Fruit fly (Drosophila melanogaster) whole organism, wandering third instar larva: ENCODE data around the gene CG3529.
A peak's percentile ranks its signal among the peaks of the same experiment; 100 is the strongest.

Source experiments
- Abd-B ChIP-seq: fragments of >200 bp; optimal IDR thresholded peaks from 2 replicates; lab custom pipeline; 2017; ENCODE audit warnings: missing biosample characterization, missing genetic modification characterization
- CG32264 ChIP-seq: fragments of 200-800 bp; sonication (Bioruptor generic); optimal IDR thresholded peaks from 2 replicates; lab custom pipeline; 2016; ENCODE audit warnings: missing biosample characterization, missing genetic modification characterization
- CG9705 ChIP-seq: fragments of 200-800 bp; sonication (Bioruptor generic); optimal IDR thresholded peaks from 2 replicates; lab custom pipeline; 2018; ENCODE audit warnings: missing biosample characterization, mild to moderate bottlenecking, missing genetic modification characterization
- CrebA ChIP-seq: fragments of 200-800 bp; sonication (Bioruptor generic); optimal IDR thresholded peaks from 2 replicates; lab custom pipeline; 2016; ENCODE audit warnings: missing biosample characterization, mild to moderate bottlenecking, missing genetic modification characterization, borderline replicate concordance
- Dfd ChIP-seq: fragments of >200 bp; optimal IDR thresholded peaks from 2 replicates; lab custom pipeline; 2017; ENCODE audit warnings: missing biosample characterization, missing genetic modification characterization
- Dif ChIP-seq: fragments of 200-275, 200-300 bp; sonication (Bioruptor generic); optimal IDR thresholded peaks from 2 replicates; lab custom pipeline; 2018; ENCODE audit warnings: missing biosample characterization, missing genetic modification characterization; ENCODE audit not compliant: partially characterized antibody
- GATAd ChIP-seq: sonication (Bioruptor generic); optimal IDR thresholded peaks from 2 replicates; lab custom pipeline; 2016; ENCODE audit warnings: missing biosample characterization, missing genetic modification characterization
- HLH106 ChIP-seq: fragments of 200-800 bp; optimal IDR thresholded peaks from 3 replicates; lab custom pipeline; 2019; ENCODE audit warnings: missing biosample characterization, mild to moderate bottlenecking, missing genetic modification characterization, moderate library complexity
- Hnf4 ChIP-seq: fragments of 200-800 bp; sonication (Bioruptor generic); optimal IDR thresholded peaks from 2 replicates; lab custom pipeline; 2016; ENCODE audit warnings: missing biosample characterization, mild to moderate bottlenecking, missing genetic modification characterization
- Hr78 ChIP-seq: fragments of >200 bp; optimal IDR thresholded peaks from 2 replicates; lab custom pipeline; 2017; ENCODE audit warnings: missing biosample characterization, missing genetic modification characterization
- Hr83 ChIP-seq: fragments of 200-300 bp; sonication (Bioruptor generic); optimal IDR thresholded peaks from 2 replicates; lab custom pipeline; 2016; ENCODE audit warnings: missing biosample characterization, mild to moderate bottlenecking, missing genetic modification characterization, moderate library complexity; ENCODE audit not compliant: poor library complexity, severe bottlenecking
- Jra ChIP-seq: sonication (Bioruptor generic); optimal IDR thresholded peaks from 2 replicates; lab custom pipeline; 2016; ENCODE audit warnings: missing biosample characterization, missing genetic modification characterization
- Mio ChIP-seq: sonication (Bioruptor generic); optimal IDR thresholded peaks from 2 replicates; lab custom pipeline; 2016; ENCODE audit warnings: missing biosample characterization, missing genetic modification characterization
- Myc ChIP-seq: fragments of >200 bp; optimal IDR thresholded peaks from 2 replicates; lab custom pipeline; 2017
- N ChIP-seq: fragments of >200 bp; optimal IDR thresholded peaks from 2 replicates; lab custom pipeline; 2018; ENCODE audit warnings: missing biosample characterization, missing external identifiers, missing genetic modification characterization
- OdsH ChIP-seq: fragments of 200-800 bp; sonication (Bioruptor generic); optimal IDR thresholded peaks from 2 replicates; lab custom pipeline; 2016; ENCODE audit warnings: missing biosample characterization, mild to moderate bottlenecking, missing genetic modification characterization
- Rel ChIP-seq, 2 experiments: fragments of 200-800 bp; sonication (Bioruptor generic) in 1 of 2; optimal IDR thresholded peaks; 2 replicates in 1 of 2; 3 replicates in 1 of 2; lab custom pipeline; 2016 to 2019; ENCODE audit warnings: mild to moderate bottlenecking in 2 of 2, missing biosample characterization in 2 of 2, missing genetic modification characterization in 2 of 2, moderate library complexity in 1 of 2
- Sp1 ChIP-seq: fragments of 200-800 bp; sonication (Bioruptor generic); optimal IDR thresholded peaks from 3 replicates; lab custom pipeline; 2019; ENCODE audit warnings: missing biosample characterization, mild to moderate bottlenecking, missing genetic modification characterization, moderate library complexity
- Vsx2 ChIP-seq: fragments of 200-300, 225-300 bp; sonication (Bioruptor generic); optimal IDR thresholded peaks from 2 replicates; lab custom pipeline; 2018; ENCODE audit warnings: missing biosample characterization, missing genetic modification characterization; ENCODE audit not compliant: partially characterized antibody
- br ChIP-seq: fragments of 200-800 bp; sonication (Bioruptor generic); optimal IDR thresholded peaks from 2 replicates; lab custom pipeline; 2016; ENCODE audit warnings: missing biosample characterization, missing genetic modification characterization
- brk ChIP-seq: fragments of 200-800 bp; sonication (Bioruptor generic); optimal IDR thresholded peaks from 2 replicates; lab custom pipeline; 2016; ENCODE audit warnings: missing biosample characterization, mild to moderate bottlenecking, missing genetic modification characterization
- dl ChIP-seq, 2 experiments: fragments of 175-275, 200-275 bp in 1 of 2; fragments of 200-275 bp in 1 of 2; sonication (Bioruptor generic); optimal IDR thresholded peaks; lab custom pipeline; 2018; ENCODE audit warnings: mild to moderate bottlenecking in 2 of 2, missing biosample characterization in 2 of 2, missing genetic modification characterization in 2 of 2, moderate library complexity in 2 of 2; ENCODE audit not compliant: partially characterized antibody in 2 of 2, insufficient read depth in 1 of 2
- dmrt93B ChIP-seq: fragments of 200-800 bp; sonication (Bioruptor generic); optimal IDR thresholded peaks from 2 replicates; lab custom pipeline; 2018; ENCODE audit warnings: missing biosample characterization, mild to moderate bottlenecking, missing genetic modification characterization
- dsf ChIP-seq: sonication (Bioruptor generic); optimal IDR thresholded peaks from 2 replicates; lab custom pipeline; 2016; ENCODE audit warnings: missing biosample characterization, missing genetic modification characterization, borderline replicate concordance
- ey ChIP-seq: fragments of 200-800 bp; sonication (Bioruptor generic); optimal IDR thresholded peaks from 2 replicates; lab custom pipeline; 2016; ENCODE audit warnings: missing biosample characterization, missing genetic modification characterization
- foxo ChIP-seq, 2 experiments: fragments of 200-800 bp; sonication (Bioruptor generic); optimal IDR thresholded peaks; 2 replicates in 1 of 2; 3 replicates in 1 of 2; lab custom pipeline; 2016 to 2017; ENCODE audit warnings: missing biosample characterization in 2 of 2, missing genetic modification characterization in 2 of 2
- fru ChIP-seq: fragments of 200-800 bp; sonication (Bioruptor generic); optimal IDR thresholded peaks from 3 replicates; lab custom pipeline; 2016; ENCODE audit warnings: missing biosample characterization, mild to moderate bottlenecking, missing genetic modification characterization
- h ChIP-seq: fragments of 200-800 bp; sonication (Bioruptor generic); optimal IDR thresholded peaks from 3 replicates; lab custom pipeline; 2016; ENCODE audit warnings: missing biosample characterization, mild to moderate bottlenecking, missing genetic modification characterization
- jim ChIP-seq: fragments of 175-275, 200-325 bp; sonication (Bioruptor generic); optimal IDR thresholded peaks from 2 replicates; lab custom pipeline; 2016; ENCODE audit warnings: missing biosample characterization, mild to moderate bottlenecking, missing genetic modification characterization
- lola ChIP-seq: fragments of >200 bp; optimal IDR thresholded peaks from 2 replicates; lab custom pipeline; 2017; ENCODE audit warnings: missing biosample characterization, missing genetic modification characterization
- pan ChIP-seq: fragments of >200 bp; optimal IDR thresholded peaks from 2 replicates; lab custom pipeline; 2017
- psq ChIP-seq: fragments of 200-800 bp; sonication (Bioruptor generic); optimal IDR thresholded peaks from 3 replicates; lab custom pipeline; 2017; ENCODE audit warnings: missing biosample characterization, mild to moderate bottlenecking, missing genetic modification characterization, moderate library complexity
- rgr ChIP-seq: fragments of 200-800 bp; sonication (Bioruptor generic); optimal IDR thresholded peaks from 3 replicates; lab custom pipeline; 2016; ENCODE audit warnings: missing biosample characterization, mild to moderate bottlenecking, missing genetic modification characterization
- sage ChIP-seq: fragments of 200-800 bp; sonication (Bioruptor generic); optimal IDR thresholded peaks from 2 replicates; lab custom pipeline; 2016; ENCODE audit warnings: missing biosample characterization, mild to moderate bottlenecking, missing genetic modification characterization
- sv ChIP-seq: fragments of 200-800 bp; sonication (Bioruptor generic); optimal IDR thresholded peaks from 3 replicates; lab custom pipeline; 2016; ENCODE audit warnings: missing biosample characterization, missing genetic modification characterization
- tai ChIP-seq: sonication (Bioruptor generic); optimal IDR thresholded peaks from 2 replicates; lab custom pipeline; 2016; ENCODE audit warnings: missing biosample characterization, missing genetic modification characterization
- usp ChIP-seq: fragments of >200 bp; optimal IDR thresholded peaks from 2 replicates; lab custom pipeline; 2017; ENCODE audit warnings: missing biosample characterization, missing genetic modification characterization
- woc ChIP-seq: sonication (Bioruptor generic); optimal IDR thresholded peaks from 2 replicates; lab custom pipeline; 2016; ENCODE audit warnings: missing biosample characterization, mild to moderate bottlenecking, missing genetic modification characterization

The CG3529 gene

dm6 chr3L:9452422-9452821 is 5.8 kb downstream of the CG3529 start:
- TF ChIP-seq sage (GFP tag; lab: Kevin White, UChicago) (no peak), h (GFP tag; lab: Kevin White, UChicago) (peak; percentile 17)

- TF ChIP-seq usp (GFP tag; lab: Kevin White, UChicago): no peak
- peak; percentile 26 for TF ChIP-seq Sp1 (GFP tag; lab: Kevin White, UChicago)
- peak; percentile 7 for TF ChIP-seq rgr
- peak; percentile 9 for TF ChIP-seq Myc (lab: Kevin White, UChicago)
- peak; percentile 2 for TF ChIP-seq HLH106
- no peak for TF ChIP-seq CrebA
- no peak for TF ChIP-seq OdsH
- TF ChIP-seq Rel (GFP tag; optimal IDR thresholded peaks at IDR 0.05; lab: Kevin White, UChicago): no peak
- peak; percentile 90 for TF ChIP-seq Rel (tag; optimal IDR thresholded peaks at IDR 0.05; lab: Kevin White, UChicago)
- TF ChIP-seq foxo (GFP tag; optimal IDR thresholded peaks at IDR 0.05; lab: Kevin White, UChicago): peak in 1 of 2 experiments; percentile 3
These were observed 9.2 kb downstream of the CG3529 start, which contains the start of the genes phol and CG3552 for dm6 chr3L:9455819-9456388. Gene phol (minus strand): TSS chr3L:9456281. Gene CG3552 (plus strand): TSS chr3L:9456318.

- TF ChIP-seq CG9705 (no peak), ey (GFP tag; lab: Kevin White, UChicago) (no peak), h (GFP tag; lab: Kevin White, UChicago) (no peak)
- TF ChIP-seq, all 38 proteins: peak for 0
These were observed 9.7 kb downstream of the CG3529 start for dm6 chr3L:9456389-9456788.

- TF ChIP-seq ey (GFP tag; lab: Kevin White, UChicago): peak; percentile 99
- TF ChIP-seq CrebA: no peak
- TF ChIP-seq OdsH: peak; percentile 99
- peak; percentile 98 for TF ChIP-seq sage (GFP tag; lab: Kevin White, UChicago)
- peak; percentile 99 for TF ChIP-seq woc
- TF ChIP-seq br (GFP tag; lab: Kevin White, UChicago): peak; percentile 99
- TF ChIP-seq h (GFP tag; lab: Kevin White, UChicago): peak; percentile 99
- peak; percentile 99 for TF ChIP-seq Hr83 (GFP tag; lab: Kevin White, UChicago)
- peak; percentile 96 for TF ChIP-seq dsf
- peak; percentile 99 for TF ChIP-seq dmrt93B (GFP tag; lab: Kevin White, UChicago)
- peak; percentile 95 for TF ChIP-seq Rel (GFP tag; optimal IDR thresholded peaks at IDR 0.05; lab: Kevin White, UChicago)
- peak; percentile 89 for TF ChIP-seq Rel (tag; optimal IDR thresholded peaks at IDR 0.05; lab: Kevin White, UChicago)
- peak; percentile 99 to 100 for TF ChIP-seq foxo (GFP tag; optimal IDR thresholded peaks at IDR 0.05; lab: Kevin White, UChicago)
- TF ChIP-seq Dif: no peak
- no peak for TF ChIP-seq pan (lab: Kevin White, UChicago)
- TF ChIP-seq sv (GFP tag; lab: Kevin White, UChicago): peak; percentile 98
- no peak for TF ChIP-seq Hr78
- peak; percentile 98 for TF ChIP-seq Jra (GFP tag; lab: Kevin White, UChicago)
- TF ChIP-seq Abd-B (GFP tag; lab: Kevin White, UChicago): no peak
- TF ChIP-seq Mio (GFP tag; lab: Kevin White, UChicago): peak; percentile 97
- TF ChIP-seq Sp1 (GFP tag; lab: Kevin White, UChicago): peak; percentile 100
- no peak for TF ChIP-seq Vsx2 (GFP tag; lab: Kevin White, UChicago)
- peak; percentile 100 for TF ChIP-seq rgr
- no peak for TF ChIP-seq dl (GFP tag; optimal IDR thresholded peaks at IDR 0.05; lab: Kevin White, UChicago; ENCODE audit: insufficient read depth in 1 of 2, partially characterized antibody in 2 of 2)
- peak; percentile 99 for TF ChIP-seq Hnf4 (GFP tag; lab: Kevin White, UChicago)
- TF ChIP-seq Dfd (GFP tag; lab: Kevin White, UChicago): peak; percentile 92
- TF ChIP-seq GATAd (GFP tag; lab: Kevin White, UChicago): peak; percentile 98
- TF ChIP-seq CG32264 (GFP tag; lab: Kevin White, UChicago): peak; percentile 99
- TF ChIP-seq HLH106: peak; percentile 99
- TF ChIP-seq jim (GFP tag; lab: Kevin White, UChicago): peak; percentile 91
- peak; percentile 97 for TF ChIP-seq psq (GFP tag; lab: Kevin White, UChicago)
- no peak for TF ChIP-seq N (GFP tag; lab: Kevin White, UChicago)
- no peak for TF ChIP-seq tai (GFP tag; lab: Kevin White, UChicago)
- no peak for TF ChIP-seq usp (GFP tag; lab: Kevin White, UChicago)
- TF ChIP-seq fru: peak; percentile 99
- TF ChIP-seq CG9705: peak; percentile 99
- no peak for TF ChIP-seq Myc (lab: Kevin White, UChicago)
- TF ChIP-seq brk (GFP tag; lab: Kevin White, UChicago): peak; percentile 98
- TF ChIP-seq lola (GFP tag; lab: Kevin White, UChicago): no peak
These were observed 11.0 kb downstream of the CG3529 start, which contains the start of gene CG3437 for dm6 chr3L:9457619-9458092. Gene CG3437 (minus strand): TSS chr3L:9457669.
